Worm (Caenorhabditis elegans) whole organism, L3 larva: Measurements from ENCODE around the gene F40G12.2.

ENCODE experiments used
- lin-39 ChIP-seq: fragments of 150-350 bp; optimal IDR thresholded peaks from 2 replicates; lab custom pipeline; 2018; ENCODE audit warnings: missing biosample characterization, missing genetic modification reagents, missing genetic modification characterization
- nhr-12 ChIP-seq: fragments of 150-350 bp; optimal IDR thresholded peaks from 2 replicates; lab custom pipeline; 2014; ENCODE audit warnings: missing biosample characterization, missing genetic modification characterization

ce11 chrV:14252025-14252424 lies 8.7 kb downstream of the F40G12.2 start, which contains the start of gene K02E11.5:
- no peak for TF ChIP-seq nhr-12 (tag; lab: Kevin White, UChicago)
- no peak for TF ChIP-seq lin-39 (tag; lab: Kevin White, UChicago)
